Fruit fly (Drosophila melanogaster) whole organism, prepupa: ENCODE results near the gene eIF4E4.

Experiments
- CG11294 ChIP-seq: fragments of 200-800 bp; sonication (Bioruptor generic); IDR thresholded peaks from 2 replicates; pipeline ENCODE4 v1.3.6; 2022; ENCODE audit warnings: missing biosample characterization, missing genetic modification characterization
- CG15336 ChIP-seq: fragments of 200-800 bp; sonication (Bioruptor generic); IDR thresholded peaks from 2 replicates; pipeline ENCODE4 v1.3.6; 2022; ENCODE audit warnings: missing biosample characterization, missing genetic modification characterization
- CG1621 ChIP-seq: fragments of 200-800 bp; sonication (Bioruptor generic); optimal IDR thresholded peaks from 3 replicates; lab custom pipeline; 2018; ENCODE audit warnings: missing biosample characterization, mild to moderate bottlenecking, missing genetic modification characterization
- CG31627 ChIP-seq: fragments of 200-800 bp; sonication (Bioruptor generic); optimal IDR thresholded peaks from 3 replicates; lab custom pipeline; 2016; ENCODE audit warnings: missing biosample characterization, missing genetic modification characterization
- CG3919 ChIP-seq: fragments of 200-800 bp; sonication (Bioruptor generic); optimal IDR thresholded peaks from 3 replicates; lab custom pipeline; 2016; ENCODE audit warnings: missing biosample characterization, missing genetic modification characterization
- CG6854 ChIP-seq: fragments of 200-800 bp; sonication (Bioruptor generic); optimal IDR thresholded peaks from 2 replicates; lab custom pipeline; 2017; ENCODE audit warnings: missing biosample characterization, mild to moderate bottlenecking, missing genetic modification characterization
- Eip93F ChIP-seq: fragments of 200-800 bp; sonication (Bioruptor generic); optimal IDR thresholded peaks from 2 replicates; lab custom pipeline; 2016; ENCODE audit warnings: missing biosample characterization, mild to moderate bottlenecking, missing genetic modification characterization
- Smox ChIP-seq: fragments of 200-800 bp; sonication (Bioruptor generic); optimal IDR thresholded peaks from 3 replicates; lab custom pipeline; 2016; ENCODE audit warnings: missing biosample characterization, missing genetic modification characterization
- dsx ChIP-seq: fragments of 200-800 bp; optimal IDR thresholded peaks from 3 replicates; lab custom pipeline; 2019; ENCODE audit warnings: missing biosample characterization, mild to moderate bottlenecking, missing genetic modification characterization, moderate library complexity; ENCODE audit not compliant: poor library complexity, severe bottlenecking
- fkh ChIP-seq: fragments of 200-800 bp; sonication (Bioruptor generic); optimal IDR thresholded peaks from 3 replicates; lab custom pipeline; 2017; ENCODE audit warnings: missing biosample characterization, mild to moderate bottlenecking, missing genetic modification characterization, moderate library complexity
- lz ChIP-seq: fragments of 200-800 bp; sonication (Bioruptor generic); optimal IDR thresholded peaks from 3 replicates; lab custom pipeline; 2016; ENCODE audit warnings: missing biosample characterization, missing genetic modification characterization
- pdm3 ChIP-seq: fragments of 200-800 bp; sonication (Bioruptor generic); optimal IDR thresholded peaks from 3 replicates; lab custom pipeline; 2016; ENCODE audit warnings: missing biosample characterization, missing genetic modification characterization
- spab ChIP-seq: fragments of 200-800 bp; sonication (Bioruptor generic); optimal IDR thresholded peaks from 2 replicates; lab custom pipeline; 2017; ENCODE audit warnings: missing biosample characterization, mild to moderate bottlenecking, missing genetic modification characterization, missing genetic modification reagents
- vri ChIP-seq: fragments of 200-800 bp; sonication (Bioruptor generic); optimal IDR thresholded peaks from 3 replicates; lab custom pipeline; 2016; ENCODE audit warnings: missing biosample characterization, mild to moderate bottlenecking, missing genetic modification characterization

- TF ChIP-seq vri (GFP tag; lab: Kevin White, UChicago) (no peak), Eip93F (no peak), pdm3 (GFP tag; lab: Kevin White, UChicago) (no peak), lz (GFP tag; lab: Kevin White, UChicago) (no peak), dsx (GFP tag; lab: Kevin White, UChicago) (no peak), CG6854 (GFP tag; lab: Kevin White, UChicago) (no peak), CG31627 (no peak), CG11294 (GFP tag; lab: Robert Waterston, UW) (no peak), fkh (GFP tag; lab: Kevin White, UChicago) (no peak), CG1621 (tag; lab: Kevin White, UChicago) (no peak), spab (GFP tag; lab: Kevin White, UChicago) (no peak), CG15336 (GFP tag; lab: Robert Waterston, UW) (no peak), Smox (no peak), CG3919 (GFP tag; lab: Kevin White, UChicago) (no peak)
Observed at dm6 chr3L:6665541-6665940, at the start of gene eIF4E4.
